Worm (Caenorhabditis elegans) whole organism, L4 larva: ENCODE measurements around the gene col-147.

ENCODE experiments used
- arid-1 ChIP-seq: fragments of 200-800 bp; sonication (Bioruptor generic); conservative IDR thresholded peaks from 2 replicates; pipeline ENCODE4 v1.3.6; 2022; ENCODE audit warnings: missing genetic modification reagents, missing genetic modification characterization, missing compliant biosample characterization
- ceh-82 ChIP-seq: sonication (generic microtip); optimal IDR thresholded peaks from 2 replicates; lab custom pipeline; 2017; ENCODE audit warnings: missing biosample characterization, missing genetic modification characterization
- mdt-29 ChIP-seq: fragments of 200-800 bp; sonication (Bioruptor generic); IDR thresholded peaks from 2 replicates; pipeline ENCODE4 v1.3.6; 2022; ENCODE audit warnings: missing genetic modification reagents, missing genetic modification characterization, missing compliant biosample characterization
- nhr-11 ChIP-seq: fragments of 150-350 bp; optimal IDR thresholded peaks from 2 replicates; lab custom pipeline; 2014; ENCODE audit warnings: missing biosample characterization, missing genetic modification characterization
- nhr-42 ChIP-seq: fragments of 200-800 bp; sonication (Bioruptor generic); IDR thresholded peaks from 2 replicates; pipeline ENCODE4 v1.3.6; 2022; ENCODE audit warnings: missing genetic modification characterization, missing compliant biosample characterization
- unc-39 ChIP-seq: sonication (generic microtip); optimal IDR thresholded peaks from 2 replicates; lab custom pipeline; 2017; ENCODE audit warnings: missing biosample characterization, missing genetic modification characterization
- zip-2 ChIP-seq: fragments of 150-350 bp; optimal IDR thresholded peaks from 2 replicates; lab custom pipeline; 2014; ENCODE audit warnings: missing biosample characterization, missing genetic modification characterization

DNA sequence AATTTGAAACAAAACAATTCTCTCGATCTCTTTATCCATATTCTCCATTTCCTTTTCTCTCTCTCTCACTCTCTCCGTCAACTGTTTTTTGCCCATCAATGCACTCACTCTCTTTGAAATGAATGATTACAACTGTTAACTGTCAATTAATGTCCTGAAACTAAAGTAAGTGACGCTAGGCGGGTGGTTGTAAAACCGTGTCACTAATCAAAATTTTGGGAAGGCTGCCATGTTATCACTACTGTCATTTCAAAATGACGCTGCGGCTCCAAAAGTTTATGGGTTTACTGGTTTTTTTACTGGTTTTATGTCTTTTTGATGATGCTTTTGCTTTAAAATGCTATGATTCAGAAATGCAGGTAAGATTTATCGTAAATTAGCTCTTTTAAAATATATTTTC lies 46.0 kb upstream of the col-147 start, which contains the start of gene ZK287.9:
- no peak for TF ChIP-seq unc-39 (tag; lab: Kevin White, UChicago)
- no peak for TF ChIP-seq zip-2 (tag; lab: Kevin White, UChicago)
- no peak for TF ChIP-seq arid-1 (GFP tag; lab: Robert Waterston, UW)
- no peak for TF ChIP-seq nhr-11 (tag; lab: Kevin White, UChicago)
- TF ChIP-seq ceh-82 (tag; lab: Kevin White, UChicago): no peak
- TF ChIP-seq nhr-42 (GFP tag; lab: Robert Waterston, UW): no peak
- TF ChIP-seq mdt-29 (GFP tag; lab: Robert Waterston, UW): no peak
